Fruit fly (Drosophila melanogaster) whole organism: ENCODE results near the gene CG13841.

Source experiments
- CG8478 ChIP-seq: fragments of >200 bp; optimal IDR thresholded peaks from 2 replicates; lab custom pipeline; 2018; ENCODE audit warnings: inconsistent platforms
- Dll ChIP-seq: fragments of >200 bp; optimal IDR thresholded peaks from 2 replicates; lab custom pipeline; 2017
- EcR ChIP-seq, 2 experiments: fragments of >200 bp; optimal IDR thresholded peaks; 2 replicates each; lab custom pipeline; 2017; ENCODE audit warnings: missing biosample characterization in 2 of 2, missing genetic modification characterization in 2 of 2, missing genetic modification reagents in 2 of 2
- psq ChIP-seq: fragments of >200 bp; optimal IDR thresholded peaks from 2 replicates; lab custom pipeline; 2017
- usp ChIP-seq: fragments of >200 bp; optimal IDR thresholded peaks from 2 replicates; lab custom pipeline; 2017; ENCODE audit warnings: missing biosample characterization, missing genetic modification characterization, mixed read lengths

dm6 chr3R:22769567-22769966 lies 2.1 kb upstream of the CG13841 start, which contains the start of gene CG43092:
- no peak for TF ChIP-seq Dll (lab: Kevin White, UChicago)
- no peak for TF ChIP-seq psq (lab: Kevin White, UChicago)
- TF ChIP-seq EcR (GFP tag; optimal IDR thresholded peaks at IDR 0.05; lab: Kevin White, UChicago), result no peak
- no peak for TF ChIP-seq usp (GFP tag; lab: Kevin White, UChicago)
- no peak for TF ChIP-seq CG8478 (lab: Kevin White, UChicago)
